Fruit fly (Drosophila melanogaster): Measurements from ENCODE around the gene CG14518.

CG14518 gene

DNA sequence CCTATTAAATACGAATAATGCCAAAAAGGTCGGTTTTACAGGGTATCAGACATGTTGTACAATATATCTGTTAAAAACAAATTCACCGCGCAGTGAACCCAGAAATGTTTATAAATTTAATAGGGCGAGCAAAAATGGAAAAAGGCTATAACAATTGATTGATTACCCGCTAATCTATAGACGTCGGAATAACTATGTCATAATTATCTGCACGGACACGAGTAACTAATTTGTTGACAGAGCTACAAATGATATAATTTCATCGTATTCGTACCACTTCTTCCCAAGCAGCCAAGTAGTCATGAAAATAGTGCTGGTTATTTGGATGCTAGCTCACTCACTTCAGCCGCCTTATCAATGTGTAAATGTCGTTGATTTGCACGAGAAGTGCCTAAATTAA lies at the start of gene CG14518:
Gene CG14518 (plus strand): TSS at position 301 of the 400 bp plus-strand sequence.
- TF ChIP-seq insv (optimal IDR thresholded peaks at IDR 0.05) (no peak), ttk (optimal IDR thresholded peaks at IDR 0.05) (no peak), Sin3A (optimal IDR thresholded peaks at IDR 0.05) (no peak), psq (optimal IDR thresholded peaks at IDR 0.05) (no peak), h (optimal IDR thresholded peaks at IDR 0.05) (no peak), Myc (optimal IDR thresholded peaks at IDR 0.05) (no peak)

- TF ChIP-seq h (optimal IDR thresholded peaks at IDR 0.05) (no peak), Sin3A (optimal IDR thresholded peaks at IDR 0.05) (no peak), insv (optimal IDR thresholded peaks at IDR 0.05) (no peak), psq (optimal IDR thresholded peaks at IDR 0.05) (no peak), ttk (optimal IDR thresholded peaks at IDR 0.05) (no peak), Myc (optimal IDR thresholded peaks at IDR 0.05) (no peak)
Observed at dm6 chr3R:28985887-28986286, 38.9 kb upstream of the CG14518 start.

DNA sequence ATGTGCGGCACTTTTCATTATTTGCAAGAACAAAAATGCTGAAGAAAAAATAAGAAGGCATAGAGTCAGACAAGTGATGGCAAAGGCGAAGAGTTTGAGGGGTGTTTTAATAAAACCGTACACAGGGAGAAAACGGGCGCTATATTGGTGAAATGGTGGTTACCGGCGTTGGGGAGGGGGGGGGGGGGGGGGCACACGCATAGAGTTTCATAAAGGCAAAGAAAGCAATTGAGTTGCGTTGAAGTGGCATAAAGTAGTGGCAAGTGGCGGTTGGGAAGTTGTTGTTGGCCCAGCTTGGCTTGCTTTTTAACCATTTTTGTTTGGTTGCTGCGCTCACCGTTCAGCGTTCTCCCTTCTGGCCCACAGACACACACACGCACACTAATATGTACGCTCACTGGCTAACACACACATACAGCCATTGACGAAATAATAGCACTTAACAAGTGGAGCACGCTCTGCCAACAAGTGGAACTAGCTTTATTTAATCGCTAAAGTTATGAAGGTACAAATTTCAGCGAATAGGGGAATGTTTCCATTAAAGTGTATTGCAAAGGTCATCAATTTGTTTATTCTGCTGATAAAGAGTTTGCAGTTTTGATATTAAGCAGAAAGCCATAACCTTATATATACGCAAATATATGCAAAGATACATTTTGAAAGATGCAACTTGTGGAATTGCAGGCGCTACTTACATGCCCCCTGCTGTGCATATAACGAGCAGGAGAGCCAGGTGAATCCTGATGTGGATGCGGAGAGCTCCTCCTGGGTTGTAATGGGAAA lies 37.0 kb upstream of the CG14518 start:
- TF ChIP-seq h (optimal IDR thresholded peaks at IDR 0.05) (no peak), Myc (optimal IDR thresholded peaks at IDR 0.05) (no peak), insv (optimal IDR thresholded peaks at IDR 0.05) (no peak), ttk (optimal IDR thresholded peaks at IDR 0.05) (no peak), psq (optimal IDR thresholded peaks at IDR 0.05) (no peak), Sin3A (optimal IDR thresholded peaks at IDR 0.05) (no peak)

DNA sequence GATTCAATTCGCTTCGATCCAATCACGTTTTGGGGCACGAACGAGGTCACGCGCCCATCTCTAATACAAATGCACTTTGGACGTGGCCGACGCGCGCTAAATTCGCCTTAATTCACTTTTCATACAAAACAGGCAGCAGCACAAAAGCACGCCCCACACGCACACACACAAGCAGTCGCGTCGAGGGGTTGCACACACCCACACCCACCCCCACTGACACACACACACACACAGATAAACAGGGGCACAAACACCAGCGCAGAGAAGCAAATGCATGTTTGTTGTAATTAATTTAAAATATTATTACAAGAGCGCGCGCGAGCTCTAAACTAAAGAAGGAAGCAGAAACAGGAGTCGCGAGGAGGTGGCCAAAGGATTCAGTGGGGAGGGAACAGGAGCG lies 35.4 kb upstream of the CG14518 start:
- TF ChIP-seq psq (optimal IDR thresholded peaks at IDR 0.05), result no peak
- TF ChIP-seq Sin3A (optimal IDR thresholded peaks at IDR 0.05), result no peak
- TF ChIP-seq Myc (optimal IDR thresholded peaks at IDR 0.05), result no peak
- no peak for TF ChIP-seq h (optimal IDR thresholded peaks at IDR 0.05)
- TF ChIP-seq insv (optimal IDR thresholded peaks at IDR 0.05), result no peak
- no peak for TF ChIP-seq ttk (optimal IDR thresholded peaks at IDR 0.05)

dm6 chr3R:28990695-28991094 lies 34.1 kb upstream of the CG14518 start:
- TF ChIP-seq insv (optimal IDR thresholded peaks at IDR 0.05) (no peak), psq (optimal IDR thresholded peaks at IDR 0.05) (no peak), Sin3A (optimal IDR thresholded peaks at IDR 0.05) (no peak), ttk (optimal IDR thresholded peaks at IDR 0.05) (no peak), h (optimal IDR thresholded peaks at IDR 0.05) (no peak), Myc (optimal IDR thresholded peaks at IDR 0.05) (no peak)

dm6 chr3R:28998999-28999398 lies 25.8 kb upstream of the CG14518 start:
- TF ChIP-seq h (optimal IDR thresholded peaks at IDR 0.05) (no peak), insv (optimal IDR thresholded peaks at IDR 0.05) (no peak), Sin3A (optimal IDR thresholded peaks at IDR 0.05) (no peak), psq (optimal IDR thresholded peaks at IDR 0.05) (no peak), Myc (optimal IDR thresholded peaks at IDR 0.05) (no peak), ttk (optimal IDR thresholded peaks at IDR 0.05) (no peak)

DNA sequence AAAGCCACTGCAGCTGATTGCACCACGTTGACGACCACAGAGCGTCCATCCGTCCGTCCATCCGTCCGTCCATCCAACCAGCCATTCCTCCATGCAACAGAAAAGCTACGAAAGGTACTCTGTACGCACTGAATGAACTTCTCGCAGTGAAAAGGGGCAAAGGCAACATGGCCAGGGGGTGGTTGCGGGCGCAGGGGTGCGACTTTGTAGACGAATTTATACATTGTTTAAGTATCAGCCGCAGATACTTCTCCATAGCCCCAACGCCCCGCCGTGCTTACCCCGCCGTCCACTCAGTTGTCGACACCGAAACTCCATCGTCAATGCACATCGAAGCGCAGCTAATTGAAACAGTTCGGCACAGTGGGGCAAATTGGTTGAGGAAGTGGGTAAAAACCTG lies 24.8 kb upstream of the CG14518 start:
- TF ChIP-seq Sin3A (optimal IDR thresholded peaks at IDR 0.05), result no peak
- TF ChIP-seq Myc (optimal IDR thresholded peaks at IDR 0.05), result no peak
- no peak for TF ChIP-seq psq (optimal IDR thresholded peaks at IDR 0.05)
- TF ChIP-seq h (optimal IDR thresholded peaks at IDR 0.05), result no peak
- TF ChIP-seq ttk (optimal IDR thresholded peaks at IDR 0.05), result no peak
- TF ChIP-seq insv (optimal IDR thresholded peaks at IDR 0.05), result no peak

dm6 chr3R:29004884-29005621 lies 19.7 kb upstream of the CG14518 start:
- no peak for TF ChIP-seq h (optimal IDR thresholded peaks at IDR 0.05)
- no peak for TF ChIP-seq psq (optimal IDR thresholded peaks at IDR 0.05)
- no peak for TF ChIP-seq Sin3A (optimal IDR thresholded peaks at IDR 0.05)
- TF ChIP-seq insv (optimal IDR thresholded peaks at IDR 0.05), result no peak
- TF ChIP-seq Myc (optimal IDR thresholded peaks at IDR 0.05), result no peak
- no peak for TF ChIP-seq ttk (optimal IDR thresholded peaks at IDR 0.05)

- TF ChIP-seq Myc (optimal IDR thresholded peaks at IDR 0.05) (no peak), psq (optimal IDR thresholded peaks at IDR 0.05) (no peak), insv (optimal IDR thresholded peaks at IDR 0.05) (no peak), Sin3A (optimal IDR thresholded peaks at IDR 0.05) (no peak), h (optimal IDR thresholded peaks at IDR 0.05) (no peak), ttk (optimal IDR thresholded peaks at IDR 0.05) (no peak)
Observed at dm6 chr3R:29005622-29006018, 19.2 kb upstream of the CG14518 start.

DNA sequence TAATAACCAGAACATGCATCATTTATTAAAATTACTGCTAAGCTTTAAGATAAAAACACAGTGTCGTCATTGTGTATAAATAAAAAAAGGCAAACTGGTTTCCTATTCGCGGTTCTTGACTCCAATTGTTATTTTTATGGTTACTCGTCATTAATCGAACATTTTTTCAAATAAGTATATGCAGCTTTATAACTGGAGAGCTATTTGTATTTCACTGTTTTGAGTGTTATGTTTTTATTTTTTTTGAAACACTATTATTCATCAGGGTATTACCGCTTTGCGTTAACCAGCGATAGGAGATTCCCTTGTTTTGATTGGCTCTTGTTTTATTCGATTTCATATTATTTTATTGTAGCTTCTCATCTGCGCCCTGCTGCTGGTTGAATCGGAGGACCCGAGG lies 13.6 kb upstream of the CG14518 start:
- TF ChIP-seq h (optimal IDR thresholded peaks at IDR 0.05) (no peak), insv (optimal IDR thresholded peaks at IDR 0.05) (no peak), ttk (optimal IDR thresholded peaks at IDR 0.05) (no peak), psq (optimal IDR thresholded peaks at IDR 0.05) (no peak), Myc (optimal IDR thresholded peaks at IDR 0.05) (no peak), Sin3A (optimal IDR thresholded peaks at IDR 0.05) (no peak)

DNA sequence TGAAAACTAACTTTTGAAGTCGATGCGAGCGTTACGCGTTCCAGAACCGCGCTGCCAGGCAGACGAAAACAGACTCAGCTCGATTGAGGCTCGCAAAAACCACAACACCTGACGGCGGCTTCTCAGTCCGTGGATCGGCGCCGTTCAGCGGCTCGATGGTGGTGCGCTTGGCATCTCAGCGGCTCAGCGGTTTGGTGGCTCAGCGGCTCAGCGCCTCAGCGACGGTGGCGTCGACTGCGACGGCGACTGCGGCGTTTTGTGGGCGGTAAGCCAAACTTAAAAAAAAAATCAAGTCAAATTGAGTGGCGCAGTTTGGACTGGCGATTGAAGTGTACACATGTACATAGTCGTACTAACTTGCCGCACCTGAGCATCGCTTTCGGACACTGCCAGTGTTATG lies 4.4 kb upstream of the CG14518 start, which contains the start of gene wat:
Gene wat (minus strand): TSS at position 41 of the 400 bp plus-strand sequence.
- no peak for TF ChIP-seq insv (optimal IDR thresholded peaks at IDR 0.05)
- no peak for TF ChIP-seq h (optimal IDR thresholded peaks at IDR 0.05)
- no peak for TF ChIP-seq Sin3A (optimal IDR thresholded peaks at IDR 0.05)
- TF ChIP-seq Myc (optimal IDR thresholded peaks at IDR 0.05), result no peak
- TF ChIP-seq psq (optimal IDR thresholded peaks at IDR 0.05), result no peak
- TF ChIP-seq ttk (optimal IDR thresholded peaks at IDR 0.05), result no peak

DNA sequence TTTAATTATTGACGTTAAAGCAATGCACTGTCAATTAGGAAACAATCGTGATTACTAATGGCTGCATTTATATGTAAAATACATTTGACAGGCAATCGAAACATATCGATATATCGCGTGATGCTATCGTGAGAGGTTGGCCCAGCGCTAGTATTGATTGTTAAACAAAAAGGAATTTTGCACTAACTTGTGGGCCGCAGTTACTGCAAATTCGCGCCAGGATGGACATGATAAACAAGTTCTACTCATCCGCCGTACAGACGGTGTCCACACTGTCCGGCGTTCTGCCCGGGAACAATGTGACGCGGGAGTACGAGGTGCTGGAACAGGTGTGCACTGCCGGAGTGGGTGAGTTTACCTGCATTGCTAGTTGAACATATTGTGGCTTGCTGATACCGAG lies 2.4 kb downstream of the CG14518 start, which contains the start of the genes eIF4E6 and CG1951:
Gene eIF4E6 (minus strand): TSS at position 53 of the 400 bp plus-strand sequence.
Gene CG1951 (plus strand): TSS at position 115 of the 400 bp plus-strand sequence.
- TF ChIP-seq Sin3A (optimal IDR thresholded peaks at IDR 0.05) (no peak), psq (optimal IDR thresholded peaks at IDR 0.05) (no peak)
